Fruit fly (Drosophila melanogaster) whole organism, adult: ENCODE measurements around the gene AP-1gamma.

Source experiments
- CG12768 ChIP-seq: fragments of 200-800 bp; sonication (Bioruptor generic); optimal IDR thresholded peaks from 2 replicates; lab custom pipeline; 2017; ENCODE audit warnings: missing biosample characterization, missing genetic modification characterization, mild to moderate bottlenecking, moderate library complexity, missing genetic modification reagents
- CG14711 ChIP-seq: fragments of 200-800 bp; sonication (Bioruptor generic); optimal IDR thresholded peaks from 2 replicates; lab custom pipeline; 2018; ENCODE audit warnings: missing biosample characterization, mild to moderate bottlenecking, missing genetic modification characterization, moderate library complexity
- CG33017 ChIP-seq: fragments of 200-800 bp; sonication (Bioruptor generic); optimal IDR thresholded peaks from 2 replicates; lab custom pipeline; 2018; ENCODE audit warnings: missing biosample characterization, mild to moderate bottlenecking, missing genetic modification characterization, moderate library complexity
- CG7045 ChIP-seq: fragments of 200-800 bp; sonication (Bioruptor generic); optimal IDR thresholded peaks from 2 replicates; lab custom pipeline; 2017; ENCODE audit warnings: missing biosample characterization, mild to moderate bottlenecking, missing genetic modification characterization
- CG7101 ChIP-seq: fragments of 200-800 bp; sonication (Bioruptor generic); optimal IDR thresholded peaks from 2 replicates; lab custom pipeline; 2018; ENCODE audit warnings: missing biosample characterization, mild to moderate bottlenecking, missing genetic modification characterization, moderate library complexity
- Clk ChIP-seq: fragments of 200-800 bp; sonication (Bioruptor generic); optimal IDR thresholded peaks from 2 replicates; lab custom pipeline; 2017; ENCODE audit warnings: missing biosample characterization, missing genetic modification characterization
- Crg-1 ChIP-seq: fragments of 200-800 bp; sonication (Bioruptor generic); optimal IDR thresholded peaks from 2 replicates; lab custom pipeline; 2016; ENCODE audit warnings: missing biosample characterization, missing genetic modification characterization
- bab1 ChIP-seq: fragments of 200-800 bp; sonication (Bioruptor generic); optimal IDR thresholded peaks from 3 replicates; lab custom pipeline; 2019; ENCODE audit warnings: missing biosample characterization, mild to moderate bottlenecking, missing genetic modification characterization, moderate library complexity
- cic ChIP-seq: fragments of 200-800 bp; sonication (Bioruptor generic); optimal IDR thresholded peaks from 2 replicates; lab custom pipeline; 2017; ENCODE audit warnings: missing biosample characterization, mild to moderate bottlenecking, missing genetic modification characterization, moderate library complexity
- cnc ChIP-seq, 2 experiments: fragments of >200 bp; optimal IDR thresholded peaks; 2 replicates each; lab custom pipeline; 2017
- kay ChIP-seq: fragments of 200-800 bp; sonication (Bioruptor generic); peaks from one replicate; lab custom pipeline; 2016; ENCODE audit warnings: missing biosample characterization, missing genetic modification characterization, borderline replicate concordance
- ovo ChIP-seq: fragments of 200-800 bp; sonication (Bioruptor generic); optimal IDR thresholded peaks from 2 replicates; lab custom pipeline; 2016; ENCODE audit warnings: missing biosample characterization, missing genetic modification characterization
- pad ChIP-seq: fragments of 200-800 bp; sonication (Bioruptor generic); optimal IDR thresholded peaks from 3 replicates; lab custom pipeline; 2017; ENCODE audit warnings: missing biosample characterization, missing genetic modification characterization, mild to moderate bottlenecking, moderate library complexity, missing genetic modification reagents
- tj ChIP-seq: fragments of 200-800 bp; sonication (Bioruptor generic); optimal IDR thresholded peaks from 3 replicates; lab custom pipeline; 2017; ENCODE audit warnings: missing biosample characterization, mild to moderate bottlenecking, missing genetic modification characterization, moderate library complexity

- TF ChIP-seq cnc (optimal IDR thresholded peaks at IDR 0.05; lab: Kevin White, UChicago), result no peak
- TF ChIP-seq kay (GFP tag; lab: Kevin White, UChicago), result no peak
- no peak for TF ChIP-seq cic (GFP tag; lab: Kevin White, UChicago)
- peak; percentile 14 for TF ChIP-seq CG14711 (tag; lab: Kevin White, UChicago)
- TF ChIP-seq pad (GFP tag; lab: Kevin White, UChicago), result no peak
- TF ChIP-seq Clk (GFP tag; lab: Kevin White, UChicago), result no peak
- no peak for TF ChIP-seq CG7045 (GFP tag; lab: Kevin White, UChicago)
- peak; percentile 37 for TF ChIP-seq ovo (GFP tag; lab: Kevin White, UChicago)
- peak; percentile 76 for TF ChIP-seq bab1 (GFP tag; lab: Kevin White, UChicago)
- peak; percentile 33 for TF ChIP-seq CG7101
- peak; percentile 23 for TF ChIP-seq Crg-1 (GFP tag; lab: Kevin White, UChicago)
- no peak for TF ChIP-seq tj (GFP tag; lab: Kevin White, UChicago)
- TF ChIP-seq CG12768 (GFP tag; lab: Kevin White, UChicago), result no peak
- TF ChIP-seq CG33017 (tag; lab: Kevin White, UChicago), result no peak
Measured at dm6 chrX:9156388-9156823, 47.9 kb downstream of the AP-1gamma start, which contains the start of gene His3.3B.
